Fruit fly (Drosophila melanogaster): ENCODE results near the gene Atg8b.

- TF ChIP-seq pan (optimal IDR thresholded peaks at IDR 0.05) (no peak), psq (optimal IDR thresholded peaks at IDR 0.05) (no peak), Dll (optimal IDR thresholded peaks at IDR 0.05) (no peak), usp (GFP tag; optimal IDR thresholded peaks at IDR 0.05) (no peak)
Measured at dm6 chr3R:17736311-17736710, 11.4 kb upstream of the Atg8b start, which contains the start of gene TyrRII.
